Worm (Caenorhabditis elegans): ENCODE measurements around the gene sbsp-1.

DNA sequence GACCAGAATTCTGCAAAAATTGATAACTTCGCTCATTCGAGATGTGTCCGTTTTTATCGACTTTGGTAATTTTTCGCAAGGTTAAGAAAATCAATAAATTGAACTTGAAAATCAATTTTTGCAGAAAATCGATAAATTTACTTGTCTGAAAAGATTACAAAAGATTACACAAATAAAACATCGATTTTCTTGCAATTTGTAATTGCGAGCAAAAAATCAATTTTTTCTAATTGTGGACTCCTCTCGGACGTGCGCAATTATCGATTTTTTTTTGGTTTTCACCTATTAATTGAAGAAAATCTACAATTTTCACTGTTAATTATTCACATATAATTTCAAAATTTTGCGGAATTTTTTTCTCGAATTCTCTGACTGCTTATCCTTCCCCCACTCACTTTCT, 41.5 kb upstream of the sbsp-1 start:
- TF ChIP-seq Y22D7AL.16 (tag; optimal IDR thresholded peaks at IDR 0.05) (no peak), ceh-18 (tag; optimal IDR thresholded peaks at IDR 0.05) (no peak)
